Worm (Caenorhabditis elegans) whole organism, mixed stage, embryonic: ENCODE data around the gene npr-27.

Experiments
- elt-1 ChIP-seq: sonication (generic microtip); optimal IDR thresholded peaks from 2 replicates; lab custom pipeline; 2017; ENCODE audit warnings: missing genetic modification characterization, mild to moderate bottlenecking, missing compliant biosample characterization, antibody characterized with exemption, moderate library complexity, borderline replicate concordance; ENCODE audit not compliant: insufficient read depth
- elt-3 ChIP-seq: fragments of 150-350 bp; optimal IDR thresholded peaks from 2 replicates; lab custom pipeline; 2014; ENCODE audit warnings: missing biosample characterization, missing genetic modification characterization
- lin-13 ChIP-seq: fragments of 150-350 bp; optimal IDR thresholded peaks from 2 replicates; lab custom pipeline; 2014; ENCODE audit warnings: missing biosample characterization, missing genetic modification characterization
- unc-62 ChIP-seq: fragments of 150-350 bp; optimal IDR thresholded peaks from 2 replicates; lab custom pipeline; 2014; ENCODE audit warnings: missing biosample characterization, missing genetic modification reagents, missing genetic modification characterization

ce11 chrIV:7346751-7347150 lies 41.3 kb downstream of the npr-27 start, which contains the start of gene daf-42:
- TF ChIP-seq lin-13 (tag; lab: Kevin White, UChicago) (no peak), elt-3 (no peak), unc-62 (GFP tag; lab: Kevin White, UChicago) (no peak), elt-1 (tag; lab: Kevin White, UChicago) (no peak)
